Worm (Caenorhabditis elegans) whole organism, L2 larva: ENCODE results near the gene K02F3.2.
A peak's percentile ranks its signal among the peaks of the same experiment; 100 is the strongest.

ENCODE experiments used
- C34F6.9 ChIP-seq: fragments of 150-350 bp; optimal IDR thresholded peaks from 2 replicates; lab custom pipeline; 2014; ENCODE audit warnings: missing biosample characterization, missing genetic modification characterization
- F13H6.1 ChIP-seq: sonication (generic microtip); optimal IDR thresholded peaks from 2 replicates; lab custom pipeline; 2016; ENCODE audit warnings: missing genetic modification characterization, missing compliant biosample characterization
- R02D3.7 ChIP-seq: fragments of 150-350 bp; optimal IDR thresholded peaks from 2 replicates; lab custom pipeline; 2014; ENCODE audit warnings: missing biosample characterization, missing genetic modification characterization
- Y55F3AM.14 ChIP-seq: fragments of 200-800 bp; sonication (Bioruptor generic); optimal IDR thresholded peaks from 2 replicates; lab custom pipeline; 2018; ENCODE audit warnings: mild to moderate bottlenecking, missing genetic modification characterization, missing compliant biosample characterization
- ZK546.5 ChIP-seq: sonication (generic microtip); optimal IDR thresholded peaks from 2 replicates; lab custom pipeline; 2017; ENCODE audit warnings: missing biosample characterization, missing genetic modification characterization
- alr-1 ChIP-seq: fragments of 150-350 bp; optimal IDR thresholded peaks from 2 replicates; lab custom pipeline; 2014; ENCODE audit warnings: missing biosample characterization, missing genetic modification characterization
- aly-2 ChIP-seq: fragments of 150-350 bp; optimal IDR thresholded peaks from 2 replicates; lab custom pipeline; 2014; ENCODE audit warnings: missing biosample characterization, missing genetic modification characterization
- blmp-1 ChIP-seq: sonication (generic microtip); optimal IDR thresholded peaks from 2 replicates; lab custom pipeline; 2017; ENCODE audit warnings: missing genetic modification characterization, mild to moderate bottlenecking, missing compliant biosample characterization, antibody characterized with exemption, moderate library complexity; ENCODE audit not compliant: insufficient read depth
- ceh-16 ChIP-seq: fragments of 150-350 bp; optimal IDR thresholded peaks from 2 replicates; lab custom pipeline; 2014; ENCODE audit warnings: missing biosample characterization, missing genetic modification characterization
- dmd-4 ChIP-seq: sonication (generic microtip); optimal IDR thresholded peaks from 2 replicates; lab custom pipeline; 2017; ENCODE audit warnings: missing biosample characterization, missing genetic modification characterization
- egl-27 ChIP-seq: sonication (generic microtip); optimal IDR thresholded peaks from 3 replicates; lab custom pipeline; 2017; ENCODE audit warnings: missing biosample characterization, missing genetic modification reagents, missing genetic modification characterization
- elt-3 ChIP-seq: sonication (generic microtip); optimal IDR thresholded peaks from 2 replicates; lab custom pipeline; 2017; ENCODE audit warnings: missing biosample characterization, missing genetic modification characterization
- fos-1 ChIP-seq: fragments of 150-350 bp; optimal IDR thresholded peaks from 2 replicates; lab custom pipeline; 2014; ENCODE audit warnings: missing biosample characterization, missing genetic modification characterization
- gmeb-1 ChIP-seq: fragments of 150-350 bp; optimal IDR thresholded peaks from 2 replicates; lab custom pipeline; 2014; ENCODE audit warnings: missing biosample characterization, missing genetic modification characterization
- lin-11 ChIP-seq: fragments of 150-350 bp; sonication (generic microtip); optimal IDR thresholded peaks from 2 replicates; lab custom pipeline; 2014; ENCODE audit warnings: missing biosample characterization, missing genetic modification characterization, inconsistent platforms, mixed read lengths
- lin-13 ChIP-seq: fragments of 150-350 bp; optimal IDR thresholded peaks from 2 replicates; lab custom pipeline; 2014; ENCODE audit warnings: missing biosample characterization, missing genetic modification reagents, missing genetic modification characterization
- lin-39 ChIP-seq: fragments of 150-350 bp; optimal IDR thresholded peaks from 2 replicates; lab custom pipeline; 2014; ENCODE audit warnings: missing biosample characterization, missing genetic modification reagents, missing genetic modification characterization
- lsy-2 ChIP-seq, 2 experiments: fragments of 150-350 bp in 1 of 2; sonication (generic microtip) in 1 of 2; optimal IDR thresholded peaks; 2 replicates each; lab custom pipeline; 2014 to 2017; ENCODE audit warnings: missing biosample characterization in 2 of 2, missing genetic modification characterization in 2 of 2
- mab-5 ChIP-seq: fragments of 150-350 bp; optimal IDR thresholded peaks from 2 replicates; lab custom pipeline; 2014; ENCODE audit warnings: missing biosample characterization, missing genetic modification characterization
- mbf-1 ChIP-seq: sonication (generic microtip); optimal IDR thresholded peaks from 2 replicates; lab custom pipeline; 2017; ENCODE audit warnings: missing biosample characterization, missing genetic modification characterization
- mdl-1 ChIP-seq, 2 experiments: fragments of 150-350 bp in 1 of 2; sonication (generic microtip) in 1 of 2; optimal IDR thresholded peaks; 2 replicates each; lab custom pipeline; 2017; ENCODE audit warnings: missing biosample characterization in 2 of 2, missing genetic modification characterization in 2 of 2
- nhr-11 ChIP-seq: fragments of 150-350 bp; optimal IDR thresholded peaks from 2 replicates; lab custom pipeline; 2014; ENCODE audit warnings: missing biosample characterization, missing genetic modification characterization
- nhr-12 ChIP-seq: fragments of 150-350 bp; optimal IDR thresholded peaks from 2 replicates; lab custom pipeline; 2014; ENCODE audit warnings: missing biosample characterization, missing genetic modification characterization
- nhr-129 ChIP-seq: fragments of 150-350 bp; optimal IDR thresholded peaks from 2 replicates; lab custom pipeline; 2014; ENCODE audit warnings: missing biosample characterization, missing genetic modification characterization
- nhr-21 ChIP-seq: fragments of 150-350 bp; optimal IDR thresholded peaks from 2 replicates; lab custom pipeline; 2014; ENCODE audit warnings: missing biosample characterization, missing genetic modification characterization
- nhr-23 ChIP-seq: fragments of 150-350 bp; optimal IDR thresholded peaks from 2 replicates; lab custom pipeline; 2014; ENCODE audit warnings: missing biosample characterization, missing genetic modification reagents, missing genetic modification characterization
- nhr-25 ChIP-seq: fragments of 150-350 bp; sonication (generic microtip); optimal IDR thresholded peaks from 3 replicates; lab custom pipeline; 2014; ENCODE audit warnings: missing biosample characterization, missing genetic modification characterization
- nhr-77 ChIP-seq: fragments of 150-350 bp; optimal IDR thresholded peaks from 2 replicates; lab custom pipeline; 2014; ENCODE audit warnings: missing biosample characterization, missing genetic modification characterization
- sem-4 ChIP-seq: fragments of 150-350 bp; optimal IDR thresholded peaks from 2 replicates; lab custom pipeline; 2014; ENCODE audit warnings: missing biosample characterization, missing genetic modification reagents, missing genetic modification characterization
- skn-1 ChIP-seq: sonication (generic microtip); optimal IDR thresholded peaks from 2 replicates; lab custom pipeline; 2017; ENCODE audit warnings: missing biosample characterization, missing genetic modification characterization
- sma-3 ChIP-seq: sonication (generic microtip); optimal IDR thresholded peaks from 2 replicates; lab custom pipeline; 2016; ENCODE audit warnings: missing genetic modification reagents, missing genetic modification characterization, missing compliant biosample characterization
- snpc-4 ChIP-seq: fragments of 150-350 bp; optimal IDR thresholded peaks from 2 replicates; lab custom pipeline; 2014; ENCODE audit warnings: missing biosample characterization, missing genetic modification characterization
- unc-39 ChIP-seq: fragments of 150-350 bp; optimal IDR thresholded peaks from 2 replicates; lab custom pipeline; 2014; ENCODE audit warnings: missing biosample characterization, missing genetic modification characterization
- unc-55 ChIP-seq: fragments of 150-350 bp; sonication (generic microtip); optimal IDR thresholded peaks from 3 replicates; lab custom pipeline; 2014; ENCODE audit warnings: missing biosample characterization, missing genetic modification reagents, missing genetic modification characterization
- unc-62 ChIP-seq: fragments of 150-350 bp; optimal IDR thresholded peaks from 2 replicates; lab custom pipeline; 2014; ENCODE audit warnings: missing biosample characterization, missing genetic modification reagents, missing genetic modification characterization
- zag-1 ChIP-seq: fragments of 150-350 bp; optimal IDR thresholded peaks from 2 replicates; lab custom pipeline; 2014; ENCODE audit warnings: missing biosample characterization, missing genetic modification characterization
- ztf-1 ChIP-seq: fragments of 200-800 bp; sonication (Bioruptor generic); conservative IDR thresholded peaks from 2 replicates; pipeline ENCODE4 v1.3.6; 2022; ENCODE audit warnings: missing genetic modification characterization, missing compliant biosample characterization
- ztf-4 ChIP-seq: fragments of 150-350 bp; optimal IDR thresholded peaks from 2 replicates; lab custom pipeline; 2014; ENCODE audit warnings: missing biosample characterization, missing genetic modification characterization

The K02F3.2 gene

DNA sequence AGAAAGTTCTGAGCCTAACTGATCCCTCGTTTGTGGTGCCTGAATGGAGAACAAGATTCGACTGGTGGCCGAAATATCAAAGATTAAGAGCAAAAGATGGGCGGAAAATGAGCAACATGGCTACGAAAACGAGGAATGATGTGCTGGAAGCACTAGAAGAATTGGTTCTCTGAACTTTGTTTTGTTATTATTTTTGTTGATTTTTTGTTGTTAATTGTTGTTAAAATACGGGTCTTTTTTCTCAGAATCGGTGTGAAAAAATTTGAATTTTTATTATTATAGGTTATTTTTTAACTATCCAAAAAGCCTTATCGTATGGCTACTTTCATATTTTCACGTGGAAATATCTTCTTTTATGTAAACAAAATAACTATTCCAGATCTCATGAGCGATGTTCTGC lies 10.6 kb downstream of the K02F3.2 start, which contains the start of gene K02F3.12:
Gene K02F3.12 (plus strand): TSS at position 301 of the 400 bp plus-strand sequence.
- TF ChIP-seq ceh-16 (tag; lab: Kevin White, UChicago) (no peak), snpc-4 (tag; lab: Kevin White, UChicago) (no peak), skn-1 (tag; lab: Kevin White, UChicago) (no peak), unc-55 (GFP tag; lab: Kevin White, UChicago) (no peak), mbf-1 (tag; lab: Kevin White, UChicago) (no peak), egl-27 (tag; lab: Kevin White, UChicago) (no peak), C34F6.9 (no peak), nhr-77 (no peak), unc-62 (GFP tag; lab: Kevin White, UChicago) (no peak), mab-5 (tag; lab: Kevin White, UChicago) (no peak), nhr-129 (tag; lab: Kevin White, UChicago) (no peak), dmd-4 (tag; lab: Kevin White, UChicago) (no peak), mdl-1 (tag; optimal IDR thresholded peaks at IDR 0.05; lab: Kevin White, UChicago) (no peak), fos-1 (no peak), gmeb-1 (tag; lab: Kevin White, UChicago) (no peak), Y55F3AM.14 (GFP tag; lab: Kevin White, UChicago) (no peak), nhr-12 (tag; lab: Kevin White, UChicago) (no peak)

DNA sequence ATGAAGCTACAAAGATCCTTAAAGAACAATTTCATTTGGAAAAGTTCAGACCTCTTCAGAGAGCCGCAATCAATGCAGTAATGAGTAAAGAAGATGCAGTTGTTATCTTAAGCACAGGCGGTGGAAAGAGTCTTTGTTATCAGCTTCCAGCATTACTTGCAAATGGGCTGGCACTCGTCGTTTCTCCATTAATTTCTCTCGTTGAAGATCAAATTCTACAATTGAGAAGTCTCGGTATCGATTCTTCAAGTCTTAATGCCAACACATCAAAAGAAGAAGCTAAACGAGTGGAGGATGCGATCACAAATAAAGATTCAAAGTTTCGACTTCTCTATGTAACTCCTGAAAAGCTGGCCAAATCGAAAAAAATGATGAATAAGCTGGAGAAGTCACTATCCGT lies 11.3 kb downstream of the K02F3.2 start:
- TF ChIP-seq fos-1 (peak; percentile 3), nhr-23 (tag; lab: Kevin White, UChicago) (no peak)

DNA sequence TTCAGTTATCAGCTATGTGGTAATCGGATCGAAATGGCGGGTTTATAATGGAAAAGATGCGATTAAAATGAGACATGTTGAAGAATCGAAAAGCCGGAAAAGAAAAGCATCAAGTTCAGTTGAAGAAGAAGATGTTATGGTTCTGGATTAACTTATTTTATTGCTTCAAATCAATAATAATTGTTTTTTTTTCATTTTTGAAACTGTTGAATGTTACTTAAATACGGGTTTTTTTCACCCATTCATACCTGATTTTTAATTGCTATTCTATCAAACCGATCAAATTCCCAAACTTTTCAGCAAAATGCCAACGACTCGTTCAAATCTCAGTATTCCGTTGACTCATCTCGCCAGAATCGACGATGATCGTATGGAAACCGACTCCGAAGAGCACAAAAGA lies 14.3 kb downstream of the K02F3.2 start, which contains the start of gene exos-4.2:
Gene exos-4.2 (plus strand): TSS at position 301 of the 400 bp plus-strand sequence.
- TF ChIP-seq lin-13 (no peak), lsy-2 (tag; optimal IDR thresholded peaks at IDR 0.05; lab: Kevin White, UChicago) (no peak), snpc-4 (tag; lab: Kevin White, UChicago) (no peak), ztf-4 (tag; lab: Kevin White, UChicago) (no peak), unc-39 (tag; lab: Kevin White, UChicago) (no peak), blmp-1 (tag; lab: Kevin White, UChicago) (no peak), ZK546.5 (tag; lab: Kevin White, UChicago) (no peak), mdl-1 (tag; optimal IDR thresholded peaks at IDR 0.05; lab: Kevin White, UChicago) (no peak), elt-3 (tag; lab: Kevin White, UChicago) (no peak), nhr-11 (tag; lab: Kevin White, UChicago) (no peak), ceh-16 (tag; lab: Kevin White, UChicago) (no peak), mbf-1 (tag; lab: Kevin White, UChicago) (no peak), Y55F3AM.14 (GFP tag; lab: Kevin White, UChicago) (no peak), lin-39 (tag; lab: Kevin White, UChicago) (no peak), R02D3.7 (no peak), aly-2 (tag; lab: Kevin White, UChicago) (no peak), dmd-4 (tag; lab: Kevin White, UChicago) (no peak), nhr-23 (tag; lab: Kevin White, UChicago) (no peak), nhr-25 (tag; lab: Kevin White, UChicago) (no peak), sem-4 (tag; lab: Kevin White, UChicago) (no peak)

DNA sequence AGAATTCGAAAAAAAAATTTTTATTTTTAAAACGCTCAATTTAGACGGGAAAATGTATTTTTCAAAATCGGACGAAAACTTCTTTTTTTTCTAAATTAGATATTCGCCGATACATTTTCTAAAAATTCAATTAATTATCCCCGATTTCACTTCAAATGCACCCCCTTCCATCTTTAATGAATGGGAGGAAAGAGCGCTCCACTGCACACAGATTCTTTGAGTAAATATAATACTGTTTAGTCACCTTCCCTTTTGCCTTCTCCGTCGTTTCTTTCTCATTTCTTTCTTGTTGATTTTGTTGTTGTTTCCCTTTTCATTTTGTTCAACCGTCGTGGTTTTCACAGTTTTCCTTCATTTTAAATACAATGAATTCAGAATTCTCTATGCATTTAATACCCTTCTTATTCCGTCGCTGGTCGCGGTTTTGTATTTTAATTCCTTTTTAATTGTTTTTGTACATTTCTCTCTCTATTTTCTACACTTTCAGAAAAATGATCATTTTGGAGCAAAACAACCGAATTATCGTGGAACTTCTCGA lies 16.2 kb downstream of the K02F3.2 start, which contains the start of gene arx-4:
Gene arx-4 (plus strand): TSS at position 488 of the 538 bp plus-strand sequence.
- TF ChIP-seq fos-1 (peak; percentile 55), unc-39 (tag; lab: Kevin White, UChicago) (no peak), ztf-1 (no peak), nhr-11 (tag; lab: Kevin White, UChicago) (no peak), sma-3 (GFP tag; lab: Kevin White, UChicago) (no peak), mbf-1 (tag; lab: Kevin White, UChicago) (no peak), unc-62 (GFP tag; lab: Kevin White, UChicago) (no peak), C34F6.9 (peak; percentile 29), ceh-16 (tag; lab: Kevin White, UChicago) (no peak), unc-55 (GFP tag; lab: Kevin White, UChicago) (peak; percentile 39)
- TF ChIP-seq, all 48 proteins: peak for 3

DNA sequence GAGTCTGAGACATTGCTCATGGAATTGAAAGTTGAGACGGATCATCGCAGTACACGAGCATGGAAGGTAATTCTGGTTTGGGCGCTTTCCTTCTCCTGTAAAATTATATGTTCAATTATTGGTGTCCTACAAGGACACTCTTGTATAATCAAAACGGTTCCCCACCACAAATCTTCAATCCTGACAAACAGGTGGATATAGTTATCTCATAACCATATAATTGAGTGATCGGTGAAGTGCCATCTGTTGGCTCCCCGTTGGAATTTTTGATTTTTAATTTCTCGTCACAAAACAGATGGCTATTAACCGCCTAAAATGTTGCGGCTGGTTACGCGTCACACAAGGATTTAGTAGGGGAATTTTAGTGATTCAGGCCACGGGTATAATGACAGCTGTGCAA lies 23.2 kb downstream of the K02F3.2 start:
- TF ChIP-seq mbf-1 (tag; lab: Kevin White, UChicago) = no peak
- TF ChIP-seq F13H6.1 = no peak
- TF ChIP-seq zag-1 (tag; lab: Kevin White, UChicago) = no peak
- no peak for TF ChIP-seq egl-27 (tag; lab: Kevin White, UChicago)
- no peak for TF ChIP-seq elt-3 (tag; lab: Kevin White, UChicago)
- no peak for TF ChIP-seq nhr-23 (tag; lab: Kevin White, UChicago)
- TF ChIP-seq alr-1 (tag; lab: Kevin White, UChicago) = no peak
- no peak for TF ChIP-seq nhr-21 (tag; lab: Kevin White, UChicago)
- no peak for TF ChIP-seq lin-11 (tag; lab: Kevin White, UChicago)
